Fruit fly (Drosophila melanogaster) whole organism, embryonic: ENCODE data around the gene uncNacbeta.

Experiments
- Ada2b ChIP-seq: fragments of 200-800 bp; sonication (Bioruptor generic); IDR thresholded peaks from 2 replicates; pipeline ENCODE4 v1.3.6; 2022; ENCODE audit warnings: missing biosample characterization, missing genetic modification characterization
- Atf3 ChIP-seq: fragments of 200-800 bp; sonication (Bioruptor generic); optimal IDR thresholded peaks from 3 replicates; lab custom pipeline; 2016; ENCODE audit warnings: missing biosample characterization, missing genetic modification characterization
- BEAF-32 ChIP-seq: fragments of 200-800 bp; sonication (Bioruptor generic); optimal IDR thresholded peaks from 3 replicates; lab custom pipeline; 2017; ENCODE audit warnings: missing biosample characterization, missing genetic modification characterization, mild to moderate bottlenecking, moderate library complexity, missing genetic modification reagents
- CG10321 ChIP-seq: fragments of 200-800 bp; sonication (Bioruptor generic); IDR thresholded peaks from 2 replicates; pipeline ENCODE4 v1.3.6; 2022; ENCODE audit warnings: missing biosample characterization, missing genetic modification characterization
- CG1233 ChIP-seq: fragments of 200-800 bp; sonication (Bioruptor generic); optimal IDR thresholded peaks from 4 replicates; lab custom pipeline; 2018; ENCODE audit warnings: missing biosample characterization, mild to moderate bottlenecking, missing genetic modification characterization
- CG12769 ChIP-seq: fragments of 200-800 bp; sonication (Bioruptor generic); optimal IDR thresholded peaks from 2 replicates; lab custom pipeline; 2019; ENCODE audit warnings: missing biosample characterization, mild to moderate bottlenecking, missing genetic modification characterization, moderate library complexity
- CG15269 ChIP-seq: fragments of 200-800 bp; sonication (Bioruptor generic); optimal IDR thresholded peaks from 2 replicates; lab custom pipeline; 2018; ENCODE audit warnings: missing biosample characterization, mild to moderate bottlenecking, missing genetic modification characterization, moderate library complexity
- CG1529 ChIP-seq: fragments of 200-800 bp; sonication (Bioruptor generic); optimal IDR thresholded peaks from 3 replicates; lab custom pipeline; 2018; ENCODE audit warnings: missing biosample characterization, missing genetic modification characterization
- CG17912 ChIP-seq: fragments of 200-800 bp; sonication (Bioruptor generic); optimal IDR thresholded peaks from 2 replicates; lab custom pipeline; 2018; ENCODE audit warnings: missing biosample characterization, mild to moderate bottlenecking, missing genetic modification characterization
- CG18011 ChIP-seq: fragments of 200-800 bp; sonication (Bioruptor generic); optimal IDR thresholded peaks from 2 replicates; lab custom pipeline; 2017; ENCODE audit warnings: missing biosample characterization, missing genetic modification characterization, mild to moderate bottlenecking, moderate library complexity, missing genotype
- CG2129 ChIP-seq: fragments of 200-800 bp; sonication (Bioruptor generic); IDR thresholded peaks from 2 replicates; pipeline ENCODE4 v1.3.6; 2022; ENCODE audit warnings: missing biosample characterization, missing genetic modification characterization; ENCODE audit not compliant: partially characterized antibody
- CG34376 ChIP-seq: fragments of 200-800 bp; sonication (Bioruptor generic); optimal IDR thresholded peaks from 2 replicates; lab custom pipeline; 2018; ENCODE audit warnings: missing biosample characterization, mild to moderate bottlenecking, missing genetic modification characterization
- CG6813 ChIP-seq: fragments of 200-800 bp; sonication (Bioruptor generic); optimal IDR thresholded peaks from 2 replicates; lab custom pipeline; 2017; ENCODE audit warnings: missing biosample characterization, missing genetic modification characterization, mild to moderate bottlenecking, moderate library complexity, missing genetic modification reagents
- CG6854 ChIP-seq: fragments of 200-800 bp; sonication (Bioruptor generic); optimal IDR thresholded peaks from 3 replicates; lab custom pipeline; 2017; ENCODE audit warnings: missing biosample characterization, mild to moderate bottlenecking, missing genetic modification characterization
- CG7271 ChIP-seq: fragments of 200-800 bp; sonication (Bioruptor generic); optimal IDR thresholded peaks from 2 replicates; lab custom pipeline; 2018; ENCODE audit warnings: missing biosample characterization, mild to moderate bottlenecking, missing genetic modification characterization, moderate library complexity
- CG7372 ChIP-seq: fragments of 200-800 bp; sonication (Bioruptor generic); IDR thresholded peaks from 2 replicates; pipeline ENCODE4 v1.3.6; 2022; ENCODE audit warnings: missing biosample characterization, missing genetic modification characterization
- CG7786 ChIP-seq: fragments of 200-800 bp; sonication (Bioruptor generic); optimal IDR thresholded peaks from 2 replicates; lab custom pipeline; 2016; ENCODE audit warnings: missing biosample characterization, missing genetic modification characterization
- CG7839 ChIP-seq: fragments of 200-800 bp; sonication (Bioruptor generic); optimal IDR thresholded peaks from 3 replicates; lab custom pipeline; 2018; ENCODE audit warnings: missing biosample characterization, mild to moderate bottlenecking, missing genetic modification characterization, moderate library complexity
- CG8359 ChIP-seq: fragments of 200-800 bp; sonication (Bioruptor generic); optimal IDR thresholded peaks from 2 replicates; lab custom pipeline; 2017; ENCODE audit warnings: missing biosample characterization, mild to moderate bottlenecking, missing genetic modification characterization, borderline replicate concordance
- CTCF ChIP-seq: fragments of 200-800 bp; sonication (Bioruptor generic); optimal IDR thresholded peaks from 2 replicates; lab custom pipeline; 2017; ENCODE audit warnings: missing biosample characterization, mild to moderate bottlenecking, missing genetic modification characterization, moderate library complexity
- Ets97D ChIP-seq: fragments of 200-800 bp; sonication (Bioruptor generic); optimal IDR thresholded peaks from 3 replicates; lab custom pipeline; 2016; ENCODE audit warnings: missing biosample characterization, missing genetic modification characterization
- Fer1 ChIP-seq: fragments of 200-800 bp; sonication (Bioruptor generic); optimal IDR thresholded peaks from 2 replicates; lab custom pipeline; 2017; ENCODE audit warnings: missing biosample characterization, mild to moderate bottlenecking, missing genetic modification characterization
- Gsc ChIP-seq: fragments of 200-800 bp; sonication (Bioruptor generic); IDR thresholded peaks from 2 replicates; pipeline ENCODE4 v1.3.6; 2022; ENCODE audit warnings: missing biosample characterization, missing genetic modification characterization
- Jarid2 ChIP-seq: fragments of 200-800 bp; sonication (Bioruptor generic); optimal IDR thresholded peaks from 3 replicates; lab custom pipeline; 2017; ENCODE audit warnings: mild to moderate bottlenecking, missing biosample characterization, missing genetic modification reagents, missing genetic modification characterization
- Meics ChIP-seq: fragments of 200-800 bp; sonication (Bioruptor generic); optimal IDR thresholded peaks from 2 replicates; lab custom pipeline; 2017; ENCODE audit warnings: missing biosample characterization, mild to moderate bottlenecking, missing genetic modification characterization
- Side ChIP-seq: fragments of 200-800 bp; sonication (Bioruptor generic); optimal IDR thresholded peaks from 2 replicates; lab custom pipeline; 2016; ENCODE audit warnings: missing biosample characterization, missing genetic modification characterization
- Sox100B ChIP-seq: fragments of 200-800 bp; sonication (Bioruptor generic); optimal IDR thresholded peaks from 3 replicates; lab custom pipeline; 2018; ENCODE audit warnings: missing biosample characterization, mild to moderate bottlenecking, missing genetic modification characterization
- ase ChIP-seq: fragments of 200-800 bp; sonication (Bioruptor generic); IDR thresholded peaks from 3 replicates; pipeline ENCODE4 v1.3.6; 2022; ENCODE audit warnings: missing biosample characterization, missing genetic modification characterization
- br ChIP-seq: fragments of >200 bp; optimal IDR thresholded peaks from 2 replicates; lab custom pipeline; 2017
- chn ChIP-seq: fragments of 200-800 bp; sonication (Bioruptor generic); optimal IDR thresholded peaks from 2 replicates; lab custom pipeline; 2016; ENCODE audit warnings: missing biosample characterization, missing genetic modification characterization
- da ChIP-seq: fragments of 200-800 bp; sonication (Bioruptor generic); optimal IDR thresholded peaks from 2 replicates; lab custom pipeline; 2016; ENCODE audit warnings: missing biosample characterization, missing genetic modification characterization
- ewg ChIP-seq: fragments of 200-800 bp; sonication (Bioruptor generic); optimal IDR thresholded peaks from 3 replicates; lab custom pipeline; 2017; ENCODE audit warnings: mild to moderate bottlenecking, missing biosample characterization, missing genetic modification reagents, missing genetic modification characterization
- ftz-f1 ChIP-seq: fragments of 200-800 bp; sonication (Bioruptor generic); optimal IDR thresholded peaks from 2 replicates; lab custom pipeline; 2016; ENCODE audit warnings: missing biosample characterization, missing genetic modification characterization
- fu2 ChIP-seq: fragments of 200-800 bp; sonication (Bioruptor generic); optimal IDR thresholded peaks from 2 replicates; lab custom pipeline; 2016; ENCODE audit warnings: missing biosample characterization, missing genetic modification characterization
- gcm ChIP-seq: fragments of 200-800 bp; sonication (Bioruptor generic); optimal IDR thresholded peaks from 2 replicates; lab custom pipeline; 2019; ENCODE audit warnings: missing biosample characterization, mild to moderate bottlenecking, missing genetic modification characterization, moderate library complexity
- gcm2 ChIP-seq: fragments of 200-800 bp; sonication (Bioruptor generic); optimal IDR thresholded peaks from 2 replicates; lab custom pipeline; 2016; ENCODE audit warnings: missing biosample characterization, missing genetic modification characterization
- hth ChIP-seq: fragments of >200 bp; optimal IDR thresholded peaks from 2 replicates; lab custom pipeline; 2017; ENCODE audit warnings: inconsistent platforms
- lbe ChIP-seq: fragments of 200-800 bp; sonication (Bioruptor generic); optimal IDR thresholded peaks from 2 replicates; lab custom pipeline; 2016; ENCODE audit warnings: missing biosample characterization, mild to moderate bottlenecking, missing genetic modification characterization
- lilli ChIP-seq: fragments of 200-800 bp; sonication (Bioruptor generic); optimal IDR thresholded peaks from 3 replicates; lab custom pipeline; 2016; ENCODE audit warnings: missing biosample characterization, missing genetic modification characterization
- mld ChIP-seq: fragments of 200-800 bp; sonication (Bioruptor generic); IDR thresholded peaks from 3 replicates; pipeline ENCODE4 v1.3.6; 2022; ENCODE audit warnings: missing biosample characterization, missing genetic modification characterization; ENCODE audit not compliant: partially characterized antibody
- pan ChIP-seq, 4 experiments: fragments of >200 bp in 3 of 4; fragments of 200-800 bp in 1 of 4; sonication (Bioruptor generic) in 1 of 4; optimal IDR thresholded peaks in 3 of 4; IDR thresholded peaks in 1 of 4; 2 replicates each; pipeline versions ENCODE4 v1.3.6 to Lab custom; 2017 to 2022; ENCODE audit warnings: missing biosample characterization in 2 of 4, missing genetic modification characterization in 2 of 4, mixed read lengths in 1 of 4
- pb ChIP-seq: fragments of 200-800 bp; sonication (Bioruptor generic); optimal IDR thresholded peaks from 3 replicates; lab custom pipeline; 2016; ENCODE audit warnings: missing biosample characterization, missing genetic modification characterization
- pzg ChIP-seq: fragments of 200-800 bp; sonication (Bioruptor generic); optimal IDR thresholded peaks from 3 replicates; lab custom pipeline; 2018; ENCODE audit warnings: missing biosample characterization, mild to moderate bottlenecking, missing genetic modification characterization, moderate library complexity
- rib ChIP-seq: fragments of 200-800 bp; sonication (Bioruptor generic); IDR thresholded peaks from 2 replicates; pipeline ENCODE4 v1.3.6; 2022; ENCODE audit warnings: missing biosample characterization, missing genetic modification characterization
- scrt ChIP-seq: fragments of 200-800 bp; sonication (Bioruptor generic); optimal IDR thresholded peaks from 2 replicates; lab custom pipeline; 2018; ENCODE audit warnings: missing biosample characterization, mild to moderate bottlenecking, missing genetic modification characterization, moderate library complexity
- sens-2 ChIP-seq: fragments of 200-800 bp; sonication (Bioruptor generic); IDR thresholded peaks from 2 replicates; pipeline ENCODE4 v1.3.6; 2022; ENCODE audit warnings: missing biosample characterization, missing genetic modification characterization
- unpg ChIP-seq: fragments of 200-800 bp; sonication (Bioruptor generic); optimal IDR thresholded peaks from 3 replicates; lab custom pipeline; 2018; ENCODE audit warnings: missing biosample characterization, mild to moderate bottlenecking, missing genetic modification characterization, moderate library complexity
- wek ChIP-seq: fragments of 200-800 bp; sonication (Bioruptor generic); optimal IDR thresholded peaks from 3 replicates; lab custom pipeline; 2018; ENCODE audit warnings: missing biosample characterization, mild to moderate bottlenecking, missing genetic modification characterization, moderate library complexity
- zen ChIP-seq: fragments of 200-800 bp; sonication (Bioruptor generic); optimal IDR thresholded peaks from 3 replicates; lab custom pipeline; 2018; ENCODE audit warnings: missing biosample characterization, mild to moderate bottlenecking, missing genetic modification characterization, moderate library complexity

The uncNacbeta gene

DNA sequence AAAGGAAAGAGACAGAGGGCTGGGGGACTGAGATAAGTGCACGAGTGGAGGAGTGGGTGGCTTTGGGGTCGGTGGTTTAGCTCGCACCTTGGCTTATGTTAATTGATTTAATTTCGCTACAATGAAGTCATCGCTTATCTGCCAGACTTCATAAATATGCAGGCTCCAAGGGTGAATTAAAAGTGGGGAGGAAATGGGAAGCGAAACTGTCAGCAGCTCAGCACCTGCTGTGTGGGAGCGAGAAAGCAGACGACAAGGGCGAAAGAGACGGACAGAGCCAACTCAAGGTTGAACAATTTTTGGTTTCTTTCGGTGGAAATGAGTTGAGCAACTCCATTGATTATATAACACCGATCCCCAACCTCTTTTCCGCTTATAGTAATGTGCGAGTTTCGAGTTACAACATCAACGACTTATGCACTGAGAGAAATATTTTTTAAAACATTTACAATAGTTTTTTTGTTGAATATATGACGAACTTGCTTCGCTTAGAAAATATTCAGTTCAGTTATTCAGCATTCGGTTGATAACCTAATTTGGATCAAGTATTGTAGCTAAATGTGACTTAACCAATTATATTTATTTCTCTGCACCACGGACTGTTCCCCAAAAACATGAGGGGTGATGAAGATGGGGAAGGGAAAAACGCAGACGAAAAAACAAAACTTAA, 43.2 kb downstream of the uncNacbeta start (continued):
- TF ChIP-seq fu2 (peak; percentile 27), Ets97D (GFP tag; lab: Kevin White, UChicago) (peak; percentile 54), br (lab: Kevin White, UChicago) (no peak), CG6854 (peak; percentile 58), CG10321 (no peak), pzg (no peak), CG12769 (peak; percentile 84), Jarid2 (GFP tag; lab: Kevin White, UChicago) (peak; percentile 29), ewg (GFP tag; lab: Kevin White, UChicago) (peak; percentile 77), CG1529 (GFP tag; lab: Kevin White, UChicago) (peak; percentile 86), gcm (GFP tag; lab: Kevin White, UChicago) (peak; percentile 93), CG6813 (GFP tag; lab: Kevin White, UChicago) (peak; percentile 62), CG7786 (GFP tag; lab: Kevin White, UChicago) (peak; percentile 64), zen (tag; lab: Kevin White, UChicago) (peak; percentile 44), CTCF (no peak), CG7839 (tag; lab: Kevin White, UChicago) (peak; percentile 92), mld (no peak), Gsc (GFP tag; lab: Robert Waterston, UW) (peak; percentile 42; the same call in 1 of the 2 replicates), chn (GFP tag; lab: Kevin White, UChicago) (peak; percentile 89), pan (optimal IDR thresholded peaks at IDR 0.05; lab: Kevin White, UChicago) (no peak), pan (GFP tag; optimal IDR thresholded peaks at IDR 0.05 in 1 of 2, IDR thresholded peaks at IDR 0.05 in 1 of 2) (peak in 1 of 2 experiments; percentile 85), unpg (GFP tag; lab: Kevin White, UChicago) (peak; percentile 94), da (GFP tag; lab: Kevin White, UChicago) (no peak), CG8359 (GFP tag; lab: Kevin White, UChicago) (peak; percentile 42), hth (no peak), gcm2 (GFP tag; lab: Kevin White, UChicago) (peak; percentile 49), lilli (GFP tag; lab: Kevin White, UChicago) (peak; percentile 86), CG34376 (no peak), Side (peak; percentile 80), pb (GFP tag; lab: Kevin White, UChicago) (peak; percentile 66), rib (GFP tag; lab: Robert Waterston, UW) (no peak), Meics (peak; percentile 39), BEAF-32 (GFP tag; lab: Kevin White, UChicago) (no peak), ase (GFP tag; lab: Robert Waterston, UW) (peak; percentile 88), sens-2 (GFP tag; lab: Robert Waterston, UW) (peak; percentile 79), Fer1 (peak; percentile 78), CG17912 (GFP tag; lab: Kevin White, UChicago) (peak; percentile 54), CG7372 (peak; percentile 73), CG15269 (tag; lab: Kevin White, UChicago) (peak; percentile 88), ftz-f1 (GFP tag; lab: Kevin White, UChicago) (no peak), Sox100B (GFP tag; lab: Kevin White, UChicago) (peak; percentile 92), lbe (GFP tag; lab: Kevin White, UChicago) (no peak), Atf3 (GFP tag; lab: Kevin White, UChicago) (peak; percentile 82), Ada2b (GFP tag; lab: Robert Waterston, UW) (peak; percentile 82), CG1233 (GFP tag; lab: Kevin White, UChicago) (peak; percentile 33), CG2129 (GFP tag; lab: Robert Waterston, UW) (no peak), wek (peak; percentile 81), CG18011 (peak; percentile 45), CG7271 (tag; lab: Kevin White, UChicago) (peak; percentile 21), scrt (GFP tag; lab: Kevin White, UChicago) (peak; percentile 35)
